Fruit fly (Drosophila melanogaster): ENCODE measurements around the gene CG2519.
A peak's percentile ranks its signal among the peaks of the same experiment; 100 is the strongest.

The CG2519 gene

dm6 chr3R:5565623-5566022, 18.0 kb upstream of the CG2519 start (continued):
- TF ChIP-seq insv (GFP tag; optimal IDR thresholded peaks at IDR 0.05) (no peak), CG7786 (GFP tag; optimal IDR thresholded peaks at IDR 0.05) (peak; percentile 83), Lim3 (GFP tag; IDR thresholded peaks at IDR 0.05) (0 out of 2 replicates have a peak, but pooled peaks have one; percentile 8), CG10543 (GFP tag; optimal IDR thresholded peaks at IDR 0.05) (peak; percentile 69), CG18764 (GFP tag; optimal IDR thresholded peaks at IDR 0.05) (peak; percentile 54), Sin3A (optimal IDR thresholded peaks at IDR 0.05) (no peak), ham (GFP tag; IDR thresholded peaks at IDR 0.05) (no peak)

DNA sequence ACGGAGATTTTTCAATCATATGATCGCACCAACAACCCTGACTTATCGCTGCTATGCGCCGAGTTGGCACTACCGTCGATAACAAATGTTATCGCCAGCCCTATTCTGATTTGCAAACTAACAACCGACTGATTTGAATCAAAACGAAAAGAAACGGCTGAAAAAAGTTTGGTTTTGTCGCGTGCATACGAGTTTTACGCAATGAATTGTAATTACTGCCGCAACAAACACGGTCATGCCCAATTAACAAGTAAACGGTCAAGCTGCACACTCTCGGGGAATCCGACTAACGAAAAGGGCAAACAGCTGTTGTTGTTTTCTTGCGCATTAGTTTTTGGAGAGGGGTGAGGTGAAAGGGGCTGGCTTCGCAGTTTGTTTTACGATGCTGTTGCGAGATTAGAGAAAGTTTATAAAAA, 17.2 kb upstream of the CG2519 start, which contains the start of the genes CG14671 and CG12746:
CG14671 (minus strand) TSS at position 41 of the 416 bp plus-strand sequence.
CG12746 (plus strand) TSS at position 91 of the 416 bp plus-strand sequence.
- TF ChIP-seq fd3F (GFP tag; optimal IDR thresholded peaks at IDR 0.05) (no peak), corto (GFP tag; optimal IDR thresholded peaks at IDR 0.05) (no peak), CG1603 (tag; optimal IDR thresholded peaks at IDR 0.05) (peak; percentile 38), MBD-R2 (GFP tag; IDR thresholded peaks at IDR 0.05) (peak; percentile 88), Taf1 (GFP tag; IDR thresholded peaks at IDR 0.05) (no peak), CG2875 (GFP tag; optimal IDR thresholded peaks at IDR 0.05) (no peak), CG1024 (GFP tag; IDR thresholded peaks at IDR 0.05) (no peak), CG13775 (GFP tag; optimal IDR thresholded peaks at IDR 0.05) (no peak), gsb-n (tag; optimal IDR thresholded peaks at IDR 0.05) (no peak), bab2 (GFP tag; optimal IDR thresholded peaks at IDR 0.05) (no peak), zfh1 (GFP tag; IDR thresholded peaks at IDR 0.05) (no peak), CG14050 (GFP tag; IDR thresholded peaks at IDR 0.05) (no peak), CG11723 (GFP tag; optimal IDR thresholded peaks at IDR 0.05) (no peak), CG12942 (GFP tag; optimal IDR thresholded peaks at IDR 0.05) (no peak), Doc2 (GFP tag; IDR thresholded peaks at IDR 0.05) (no peak), CG6683 (GFP tag; optimal IDR thresholded peaks at IDR 0.05) (no peak), CG13424 (tag; optimal IDR thresholded peaks at IDR 0.05) (no peak), stc (GFP tag; IDR thresholded peaks at IDR 0.05) (no peak), HmgZ (tag; optimal IDR thresholded peaks at IDR 0.05) (peak; percentile 34), ac (GFP tag; optimal IDR thresholded peaks at IDR 0.05) (no peak), CG17829 (tag; optimal IDR thresholded peaks at IDR 0.05) (no peak), wor (GFP tag; IDR thresholded peaks at IDR 0.05) (no peak), sd (tag; optimal IDR thresholded peaks at IDR 0.05) (no peak), CG12219 (GFP tag; optimal IDR thresholded peaks at IDR 0.05) (no peak), CG34422 (GFP tag; IDR thresholded peaks at IDR 0.05) (no peak), CG4360 (GFP tag; IDR thresholded peaks at IDR 0.05) (peak; percentile 48), tup (GFP tag; optimal IDR thresholded peaks at IDR 0.05) (no peak), CG4404 (GFP tag; IDR thresholded peaks at IDR 0.05) (no peak), amos (GFP tag; IDR thresholded peaks at IDR 0.05; ENCODE audit: partially characterized antibody) (no peak; the same call in 1 of the 2 replicates), tgo (GFP tag; IDR thresholded peaks at IDR 0.05) (no peak), lola (GFP tag; optimal IDR thresholded peaks at IDR 0.05) (no peak), sima (GFP tag; optimal IDR thresholded peaks at IDR 0.05) (no peak), ewg (GFP tag; optimal IDR thresholded peaks at IDR 0.05) (peak; percentile 46), Ets65A (GFP tag) (no peak), Lim3 (GFP tag; IDR thresholded peaks at IDR 0.05) (no peak), CG6272 (GFP tag; IDR thresholded peaks at IDR 0.05) (no peak), tll (GFP tag; optimal IDR thresholded peaks at IDR 0.05) (no peak), CG34376 (GFP tag; optimal IDR thresholded peaks at IDR 0.05) (peak; percentile 31), bigmax (GFP tag; optimal IDR thresholded peaks at IDR 0.05) (no peak), ken (GFP tag; IDR thresholded peaks at IDR 0.05) (no peak), btn (GFP tag; optimal IDR thresholded peaks at IDR 0.05) (no peak), zen (tag; optimal IDR thresholded peaks at IDR 0.05) (no peak), CG7839 (tag; optimal IDR thresholded peaks at IDR 0.05) (no peak), schlank (tag; optimal IDR thresholded peaks at IDR 0.05) (no peak)

Data from whole organism, embryonic.